Fruit fly (Drosophila melanogaster): ENCODE measurements around the gene TMEM216.

TMEM216 gene

DNA sequence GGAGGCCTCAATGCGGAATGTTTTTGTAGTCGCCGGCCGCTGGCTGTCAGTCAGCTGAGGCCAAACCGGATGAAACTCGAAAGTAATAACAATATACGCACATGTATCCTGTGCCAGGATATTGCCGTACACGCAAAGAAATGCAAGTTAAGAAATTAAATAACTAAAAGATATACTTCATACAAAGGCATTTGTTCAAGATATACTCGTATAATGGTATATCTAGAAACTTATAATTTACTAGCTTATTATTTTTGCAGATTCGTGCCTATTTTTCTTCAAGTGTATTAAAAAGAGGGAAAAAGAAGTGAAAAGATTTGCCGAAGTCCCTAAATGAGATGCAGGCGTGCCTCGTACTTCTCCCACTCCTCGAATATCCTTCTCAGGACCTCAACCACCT lies 32.8 kb upstream of the TMEM216 start:
- TF ChIP-seq Sin3A (optimal IDR thresholded peaks at IDR 0.05) (no peak), ttk (optimal IDR thresholded peaks at IDR 0.05) (no peak), Myc (optimal IDR thresholded peaks at IDR 0.05) (no peak), insv (optimal IDR thresholded peaks at IDR 0.05) (no peak), psq (optimal IDR thresholded peaks at IDR 0.05) (no peak), h (optimal IDR thresholded peaks at IDR 0.05) (no peak)

- TF ChIP-seq insv (optimal IDR thresholded peaks at IDR 0.05), result no peak
- no peak for TF ChIP-seq Sin3A (optimal IDR thresholded peaks at IDR 0.05)
- TF ChIP-seq psq (optimal IDR thresholded peaks at IDR 0.05), result no peak
- TF ChIP-seq h (optimal IDR thresholded peaks at IDR 0.05), result no peak
- no peak for TF ChIP-seq ttk (optimal IDR thresholded peaks at IDR 0.05)
- TF ChIP-seq Myc (optimal IDR thresholded peaks at IDR 0.05), result no peak
Observed at dm6 chr3R:8684328-8685177, 31.5 kb upstream of the TMEM216 start, which contains the start of gene CG44227. Gene CG44227 (minus strand): TSS chr3R:8685176.

DNA sequence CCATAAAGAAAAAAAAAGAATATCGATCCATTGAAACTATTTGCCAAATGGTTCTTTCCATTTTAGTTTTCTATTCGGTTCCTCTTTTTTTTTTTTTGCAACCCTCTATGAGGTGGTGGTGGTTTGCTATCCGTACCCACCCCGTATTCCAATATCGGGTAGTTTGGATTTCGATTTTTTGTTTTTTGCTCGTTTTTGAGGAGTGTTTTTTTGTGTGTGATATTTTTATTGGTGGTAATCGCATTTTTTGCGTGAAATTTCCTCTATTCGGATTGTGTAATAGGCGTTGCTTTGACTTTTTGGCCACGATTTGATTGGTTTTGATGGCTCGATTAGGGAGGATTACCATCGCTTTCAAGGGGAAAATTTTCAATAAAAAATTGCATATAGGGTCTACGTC lies 29.6 kb upstream of the TMEM216 start:
- TF ChIP-seq Myc (optimal IDR thresholded peaks at IDR 0.05), result no peak
- no peak for TF ChIP-seq insv (optimal IDR thresholded peaks at IDR 0.05)
- no peak for TF ChIP-seq h (optimal IDR thresholded peaks at IDR 0.05)
- TF ChIP-seq psq (optimal IDR thresholded peaks at IDR 0.05), result no peak
- no peak for TF ChIP-seq ttk (optimal IDR thresholded peaks at IDR 0.05)
- no peak for TF ChIP-seq Sin3A (optimal IDR thresholded peaks at IDR 0.05)

- TF ChIP-seq Myc (optimal IDR thresholded peaks at IDR 0.05), result no peak
Observed at dm6 chr3R:8694110-8694826, 21.8 kb upstream of the TMEM216 start.

DNA sequence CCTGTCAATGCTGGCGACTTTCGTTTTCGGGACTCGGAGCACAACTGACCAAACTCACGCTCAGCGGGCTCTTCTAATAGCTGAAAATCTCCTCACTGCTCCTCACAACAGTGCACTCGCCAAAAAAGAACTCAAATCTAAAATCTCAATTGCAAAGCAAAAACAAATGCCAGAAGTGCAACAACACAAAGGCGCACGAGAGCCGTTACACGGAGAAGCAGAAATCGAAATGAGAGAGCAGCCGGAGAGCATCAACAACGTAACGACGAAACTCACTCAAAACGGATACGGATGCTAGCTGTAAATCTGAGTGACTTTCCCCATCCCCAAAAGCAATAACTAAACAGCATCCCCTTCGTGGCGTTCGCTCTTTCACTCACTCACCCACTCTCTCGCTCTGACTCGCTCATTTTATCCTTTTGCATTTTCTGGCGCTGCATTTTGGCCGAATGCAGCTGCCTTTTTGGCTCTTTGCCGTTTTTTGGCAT lies 18.2 kb upstream of the TMEM216 start, which contains the start of gene hb:
Gene hb (minus strand): TSS at position 51 of the 488 bp plus-strand sequence.
- TF ChIP-seq Sin3A (optimal IDR thresholded peaks at IDR 0.05), result no peak
- TF ChIP-seq ttk (optimal IDR thresholded peaks at IDR 0.05), result no peak

- TF ChIP-seq h (optimal IDR thresholded peaks at IDR 0.05) (no peak), ttk (optimal IDR thresholded peaks at IDR 0.05) (no peak), insv (optimal IDR thresholded peaks at IDR 0.05) (no peak), Myc (optimal IDR thresholded peaks at IDR 0.05) (no peak), Sin3A (optimal IDR thresholded peaks at IDR 0.05) (no peak), psq (optimal IDR thresholded peaks at IDR 0.05) (no peak)
Observed at dm6 chr3R:8699230-8699629, 16.8 kb upstream of the TMEM216 start.

- TF ChIP-seq ttk (optimal IDR thresholded peaks at IDR 0.05) (no peak), psq (optimal IDR thresholded peaks at IDR 0.05) (no peak), Myc (optimal IDR thresholded peaks at IDR 0.05) (no peak)
Observed at dm6 chr3R:8700660-8701059, 15.4 kb upstream of the TMEM216 start.

DNA sequence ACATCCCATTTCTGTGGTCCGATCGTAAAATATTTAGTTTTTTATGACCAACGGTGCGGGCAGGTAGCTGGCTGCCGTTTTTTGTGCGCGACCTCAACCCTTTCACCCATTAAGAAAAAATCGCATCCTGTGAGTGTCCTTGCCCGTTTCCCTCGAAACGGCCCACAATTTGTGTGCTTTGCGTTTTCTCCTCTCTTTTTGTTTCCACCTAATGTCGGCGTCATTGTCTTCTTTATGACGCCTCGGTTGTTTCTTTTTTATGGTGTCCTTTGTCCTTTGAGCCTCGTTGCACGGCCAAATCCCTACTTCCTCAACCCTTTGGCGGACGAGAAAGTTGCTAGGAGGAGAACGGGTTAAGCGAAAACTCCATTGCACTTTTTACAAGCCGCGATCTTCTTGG lies 14.8 kb upstream of the TMEM216 start:
- no peak for TF ChIP-seq psq (optimal IDR thresholded peaks at IDR 0.05)
- no peak for TF ChIP-seq ttk (optimal IDR thresholded peaks at IDR 0.05)
- no peak for TF ChIP-seq Myc (optimal IDR thresholded peaks at IDR 0.05)
- TF ChIP-seq insv (optimal IDR thresholded peaks at IDR 0.05), result no peak
- TF ChIP-seq h (optimal IDR thresholded peaks at IDR 0.05), result no peak
- no peak for TF ChIP-seq Sin3A (optimal IDR thresholded peaks at IDR 0.05)

DNA sequence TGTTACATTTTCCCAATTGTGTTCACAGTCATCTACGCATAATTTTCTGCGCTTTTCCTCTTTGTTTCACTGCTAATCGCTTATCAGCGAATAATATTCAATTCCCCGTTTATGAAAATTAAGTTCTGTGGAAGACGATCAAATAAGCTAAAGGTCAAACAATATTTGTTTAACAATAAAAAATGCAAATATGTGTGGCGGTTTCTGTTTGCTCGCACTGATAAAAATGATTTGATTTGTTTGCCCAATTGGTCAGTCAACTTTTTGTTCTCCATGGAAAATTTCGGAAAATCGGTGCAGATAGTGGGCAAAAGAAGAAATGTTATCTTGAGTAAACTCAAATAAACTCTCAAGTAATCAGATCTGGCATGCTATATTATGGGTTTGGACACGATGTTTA lies 11.4 kb upstream of the TMEM216 start:
- TF ChIP-seq h (optimal IDR thresholded peaks at IDR 0.05) (no peak), insv (optimal IDR thresholded peaks at IDR 0.05) (no peak), Sin3A (optimal IDR thresholded peaks at IDR 0.05) (no peak), psq (optimal IDR thresholded peaks at IDR 0.05) (no peak), ttk (optimal IDR thresholded peaks at IDR 0.05) (no peak), Myc (optimal IDR thresholded peaks at IDR 0.05) (no peak)

DNA sequence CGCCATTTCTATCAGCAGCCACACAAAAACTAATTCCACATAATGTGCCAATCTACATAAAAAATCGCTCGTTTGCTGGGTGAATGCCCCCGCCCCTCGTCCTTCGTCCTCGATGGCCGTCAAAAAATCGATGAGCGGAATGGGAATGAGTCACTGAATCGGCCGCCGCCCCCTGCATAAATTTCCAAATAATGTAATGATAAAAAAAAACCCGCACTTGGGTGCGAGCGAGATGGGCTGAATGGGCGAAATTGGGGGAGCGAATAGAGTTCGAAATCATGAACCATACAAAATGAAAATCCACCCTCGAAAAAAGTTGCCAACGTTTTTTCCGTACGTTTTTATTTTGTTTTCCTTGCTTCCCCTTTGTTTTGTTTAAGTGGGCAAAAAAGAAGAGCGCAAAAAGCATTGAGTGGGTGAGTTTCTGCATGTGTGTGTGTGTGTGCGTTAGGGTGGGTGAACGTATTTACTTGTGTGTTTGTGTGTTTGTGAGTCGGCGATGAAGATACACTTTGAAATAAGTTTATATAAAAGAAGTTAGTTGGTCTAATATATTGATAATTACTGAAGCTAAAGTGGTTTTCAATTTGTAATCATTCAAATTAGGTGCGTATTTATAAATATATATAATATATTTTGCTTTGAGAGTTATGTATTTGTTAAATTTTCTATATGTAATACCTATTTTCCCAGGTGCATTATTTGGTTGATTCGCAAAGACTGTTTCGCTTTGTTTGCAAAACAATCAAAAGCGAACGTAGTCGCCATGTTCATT lies 10.5 kb upstream of the TMEM216 start:
- no peak for TF ChIP-seq Sin3A (optimal IDR thresholded peaks at IDR 0.05)
- TF ChIP-seq Myc (optimal IDR thresholded peaks at IDR 0.05), result no peak
- TF ChIP-seq ttk (optimal IDR thresholded peaks at IDR 0.05), result no peak
- no peak for TF ChIP-seq h (optimal IDR thresholded peaks at IDR 0.05)
- TF ChIP-seq psq (optimal IDR thresholded peaks at IDR 0.05), result no peak
- TF ChIP-seq insv (optimal IDR thresholded peaks at IDR 0.05), result no peak

- no peak for TF ChIP-seq psq (optimal IDR thresholded peaks at IDR 0.05)
- TF ChIP-seq h (optimal IDR thresholded peaks at IDR 0.05), result no peak
- TF ChIP-seq Myc (optimal IDR thresholded peaks at IDR 0.05), result no peak
Observed at dm6 chr3R:8707166-8707565, 8.9 kb upstream of the TMEM216 start.

DNA sequence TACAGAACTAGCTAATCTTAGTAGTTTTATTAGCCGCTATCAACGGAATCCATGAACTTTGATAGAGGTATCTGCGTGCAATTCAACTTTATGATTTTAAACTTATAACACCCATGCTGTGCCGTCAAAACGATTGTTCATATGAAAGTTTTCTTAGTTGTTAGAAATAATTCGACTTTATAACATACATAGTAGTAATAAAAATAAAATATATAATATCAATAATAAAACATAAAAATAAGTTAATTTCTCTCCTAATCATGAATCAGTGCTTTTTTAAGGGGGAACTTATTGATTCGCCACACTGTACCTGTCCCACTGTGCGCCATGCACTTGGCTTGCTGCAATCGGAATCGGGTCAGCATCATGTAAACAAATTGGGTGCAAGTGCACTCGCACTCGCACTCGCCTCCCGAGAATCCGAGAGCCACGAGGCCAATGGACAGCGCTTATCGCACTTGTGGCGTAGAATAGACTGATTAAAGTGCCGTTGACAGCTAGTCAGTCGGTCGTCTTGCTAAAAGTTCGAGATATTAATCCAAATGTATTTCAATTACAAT lies 4.1 kb upstream of the TMEM216 start:
- TF ChIP-seq Myc (optimal IDR thresholded peaks at IDR 0.05) (no peak), ttk (optimal IDR thresholded peaks at IDR 0.05) (no peak), psq (optimal IDR thresholded peaks at IDR 0.05) (no peak), Sin3A (optimal IDR thresholded peaks at IDR 0.05) (no peak), h (optimal IDR thresholded peaks at IDR 0.05) (no peak), insv (optimal IDR thresholded peaks at IDR 0.05) (no peak)

Measured in Kc167 (cell line).